Worm (Caenorhabditis elegans) whole organism, L4/young adult: Measurements from ENCODE around the gene cpg-2.

Source experiments
- W03F9.2 ChIP-seq: fragments of 150-350 bp; optimal IDR thresholded peaks from 2 replicates; lab custom pipeline; 2014; ENCODE audit warnings: missing biosample characterization, missing genetic modification characterization
- him-1 ChIP-seq: sonication (generic microtip); optimal IDR thresholded peaks from 2 replicates; lab custom pipeline; 2016; ENCODE audit warnings: missing genotype, missing genetic modification reagents, missing genetic modification characterization, missing compliant biosample characterization

ce11 chrIII:7083106-7083505 lies 20.7 kb downstream of the cpg-2 start:
- TF ChIP-seq him-1 (tag; lab: Kevin White, UChicago) = no peak
- TF ChIP-seq W03F9.2 (tag; lab: Kevin White, UChicago) = no peak
